Worm (Caenorhabditis elegans) whole organism, midembryonic: ENCODE data around the gene metl-6.

Source experiments
- cog-1 ChIP-seq: sonication (generic microtip); optimal IDR thresholded peaks from 2 replicates; lab custom pipeline; 2016; ENCODE audit warnings: missing genetic modification characterization, missing compliant biosample characterization
- flt-1 ChIP-seq: fragments of 200-800 bp; sonication (Bioruptor generic); IDR thresholded peaks from 2 replicates; pipeline ENCODE4 v1.3.6; 2022; ENCODE audit warnings: missing genetic modification characterization, missing compliant biosample characterization
- klf-2 ChIP-seq: fragments of 200-800 bp; sonication (Bioruptor generic); conservative IDR thresholded peaks from 2 replicates; pipeline ENCODE4 v1.3.6; 2022; ENCODE audit warnings: missing genetic modification reagents, missing genetic modification characterization, missing compliant biosample characterization
- ref-1 ChIP-seq: fragments of 200-800 bp; sonication (Bioruptor generic); conservative IDR thresholded peaks from 2 replicates; pipeline ENCODE4 v1.3.6; 2022; ENCODE audit warnings: missing genetic modification reagents, missing genetic modification characterization, missing compliant biosample characterization

DNA sequence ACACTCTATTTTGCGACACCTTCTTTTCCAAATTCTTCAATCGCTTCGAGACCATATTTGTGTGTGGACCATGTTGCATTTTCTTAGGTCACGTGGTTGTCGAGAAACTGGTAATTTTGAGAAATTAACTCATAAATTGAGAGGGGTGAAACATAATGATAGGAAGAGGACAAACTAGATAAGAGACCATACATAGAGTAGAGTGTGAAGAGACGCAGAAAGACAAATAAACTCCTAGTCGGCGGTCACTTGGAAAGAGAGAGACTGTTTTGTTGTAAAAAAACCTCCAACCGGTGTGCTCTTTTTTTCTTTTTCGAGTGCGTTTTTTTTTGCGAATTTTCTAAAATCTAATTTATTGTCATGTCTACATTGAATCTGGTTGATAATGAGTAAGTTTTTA, 38.5 kb upstream of the metl-6 start, which contains the start of gene R10E9.3:
- TF ChIP-seq cog-1 (tag; lab: Kevin White, UChicago) (no peak), klf-2 (GFP tag; lab: Robert Waterston, UW) (no peak), flt-1 (no peak), ref-1 (GFP tag; lab: Robert Waterston, UW) (no peak)
